Worm (Caenorhabditis elegans) whole organism, mixed stage, embryonic: Measurements from ENCODE around the gene F21C10.11.

ENCODE experiments used
- blmp-1 ChIP-seq: fragments of 150-350 bp; optimal IDR thresholded peaks from 2 replicates; lab custom pipeline; 2014; ENCODE audit warnings: missing biosample characterization, missing genetic modification characterization
- ces-1 ChIP-seq: fragments of 150-350 bp; optimal IDR thresholded peaks from 2 replicates; lab custom pipeline; 2014; ENCODE audit warnings: missing biosample characterization, missing genetic modification reagents, missing genetic modification characterization
- elt-1 ChIP-seq: sonication (generic microtip); optimal IDR thresholded peaks from 2 replicates; lab custom pipeline; 2017; ENCODE audit warnings: missing genetic modification characterization, mild to moderate bottlenecking, missing compliant biosample characterization, antibody characterized with exemption, moderate library complexity, borderline replicate concordance; ENCODE audit not compliant: insufficient read depth
- lin-13 ChIP-seq: fragments of 150-350 bp; optimal IDR thresholded peaks from 2 replicates; lab custom pipeline; 2014; ENCODE audit warnings: missing biosample characterization, missing genetic modification characterization
- mab-5 ChIP-seq: fragments of 150-350 bp; optimal IDR thresholded peaks from 2 replicates; lab custom pipeline; 2014; ENCODE audit warnings: missing biosample characterization, missing genetic modification characterization
- mep-1 ChIP-seq: fragments of 150-350 bp; optimal IDR thresholded peaks from 2 replicates; lab custom pipeline; 2017; ENCODE audit warnings: missing biosample characterization, missing genetic modification reagents, missing genetic modification characterization, inconsistent platforms
- nhr-28 ChIP-seq: fragments of 150-350 bp; optimal IDR thresholded peaks from 2 replicates; lab custom pipeline; 2014; ENCODE audit warnings: missing biosample characterization, missing genetic modification characterization
- pha-4 ChIP-seq: fragments of 150-350 bp; optimal IDR thresholded peaks from 2 replicates; lab custom pipeline; 2018; ENCODE audit warnings: missing biosample characterization, missing genetic modification reagents, missing genetic modification characterization
- snpc-4 ChIP-seq: fragments of 150-350 bp; optimal IDR thresholded peaks from 2 replicates; lab custom pipeline; 2014; ENCODE audit warnings: missing biosample characterization, missing genetic modification characterization
- sptf-1 ChIP-seq: sonication (generic microtip); optimal IDR thresholded peaks from 2 replicates; lab custom pipeline; 2017; ENCODE audit warnings: mild to moderate bottlenecking, missing genetic modification characterization, moderate library complexity, missing compliant biosample characterization

ce11 chrV:9155616-9156015 is 32.3 kb downstream of the F21C10.11 start:
- TF ChIP-seq elt-1 (tag; lab: Kevin White, UChicago) (no peak), mab-5 (tag; lab: Kevin White, UChicago) (no peak), nhr-28 (no peak), ces-1 (GFP tag; lab: Kevin White, UChicago) (no peak), pha-4 (no peak), lin-13 (tag; lab: Kevin White, UChicago) (no peak), snpc-4 (no peak), sptf-1 (tag; lab: Kevin White, UChicago) (no peak), blmp-1 (tag; lab: Kevin White, UChicago) (no peak), mep-1 (tag; lab: Kevin White, UChicago) (no peak)
